Worm (Caenorhabditis elegans): ENCODE results near the gene ZK792.5.

The ZK792.5 gene

ce11 chrIV:11717094-11717876, 29.4 kb upstream of the ZK792.5 start:
- peak; percentile 98 for TF ChIP-seq unc-42 (tag; optimal IDR thresholded peaks at IDR 0.05)
- no peak for TF ChIP-seq syd-9 (tag; optimal IDR thresholded peaks at IDR 0.05)
- peak; percentile 20 for TF ChIP-seq fkh-10 (GFP tag; optimal IDR thresholded peaks at IDR 0.05)
- peak; percentile 59 for TF ChIP-seq ref-2 (tag; optimal IDR thresholded peaks at IDR 0.05)

ce11 chrIV:11716414-11716813, 28.5 kb upstream of the ZK792.5 start:
- TF ChIP-seq hlh-8 (tag; optimal IDR thresholded peaks at IDR 0.05) (no peak), npax-4 (tag; optimal IDR thresholded peaks at IDR 0.05) (no peak), T23F11.4 (GFP tag; optimal IDR thresholded peaks at IDR 0.05) (no peak), pha-2 (tag; optimal IDR thresholded peaks at IDR 0.05) (no peak), ceh-19 (GFP tag; optimal IDR thresholded peaks at IDR 0.05) (no peak), nfya-1 (tag; optimal IDR thresholded peaks at IDR 0.05) (no peak), nhr-232 (tag; optimal IDR thresholded peaks at IDR 0.05) (no peak)

- TF ChIP-seq nhr-232 (tag; optimal IDR thresholded peaks at IDR 0.05): no peak
- TF ChIP-seq fkh-10 (GFP tag; optimal IDR thresholded peaks at IDR 0.05): no peak
- no peak for TF ChIP-seq unc-55 (GFP tag; optimal IDR thresholded peaks at IDR 0.05)
Observed at ce11 chrIV:11714739-11715138, 26.8 kb upstream of the ZK792.5 start, which contains the start of gene magi-1. magi-1 (plus strand) TSS chrIV:11715039.

ce11 chrIV:11713289-11713688, 25.4 kb upstream of the ZK792.5 start:
- TF ChIP-seq sox-2 (GFP tag; IDR thresholded peaks at IDR 0.05) (no peak), lin-11 (tag; optimal IDR thresholded peaks at IDR 0.05) (no peak), hlh-8 (tag; optimal IDR thresholded peaks at IDR 0.05) (peak; percentile 91)

ce11 chrIV:11710331-11710730, 22.4 kb upstream of the ZK792.5 start:
- TF ChIP-seq F13H6.1 (tag; optimal IDR thresholded peaks at IDR 0.05) (no peak), rnt-1 (tag; optimal IDR thresholded peaks at IDR 0.05) (peak; percentile 2), unc-55 (GFP tag; optimal IDR thresholded peaks at IDR 0.05) (peak; percentile 98), sox-2 (GFP tag; IDR thresholded peaks at IDR 0.05) (no peak), nfya-1 (tag; optimal IDR thresholded peaks at IDR 0.05) (peak; percentile 30), ceh-18 (tag; optimal IDR thresholded peaks at IDR 0.05) (peak; percentile 65)

ce11 chrIV:11703685-11704296, 15.9 kb upstream of the ZK792.5 start, which contains the start of the genes T22B3.3 and alg-3:
T22B3.3 (minus strand) TSS chrIV:11703785.
alg-3 (plus strand) TSS chrIV:11704246.
- TF ChIP-seq nhr-11 (tag; optimal IDR thresholded peaks at IDR 0.05) (no peak), unc-3 (GFP tag; conservative IDR thresholded peaks at IDR 0.05) (no peak), unc-3 (tag; optimal IDR thresholded peaks at IDR 0.05) (no peak), pax-1 (tag; optimal IDR thresholded peaks at IDR 0.05) (no peak), ttx-3 (tag; optimal IDR thresholded peaks at IDR 0.05) (no peak), lin-11 (tag; optimal IDR thresholded peaks at IDR 0.05) (no peak), tbx-7 (tag; optimal IDR thresholded peaks at IDR 0.05) (no peak), ceh-19 (GFP tag; optimal IDR thresholded peaks at IDR 0.05) (no peak), hlh-6 (tag; optimal IDR thresholded peaks at IDR 0.05) (no peak), lim-6 (tag; optimal IDR thresholded peaks at IDR 0.05) (no peak), ceh-24 (tag; optimal IDR thresholded peaks at IDR 0.05) (no peak), nhr-232 (tag; optimal IDR thresholded peaks at IDR 0.05) (no peak), rnt-1 (tag; optimal IDR thresholded peaks at IDR 0.05) (no peak), tbx-2 (tag; optimal IDR thresholded peaks at IDR 0.05) (no peak), pha-4 (tag; optimal IDR thresholded peaks at IDR 0.05) (no peak), fax-1 (tag; optimal IDR thresholded peaks at IDR 0.05) (no peak), K09A11.1 (tag; optimal IDR thresholded peaks at IDR 0.05; ENCODE audit: insufficient read depth) (no peak), fkh-10 (GFP tag; optimal IDR thresholded peaks at IDR 0.05) (no peak), gmeb-2 (tag; optimal IDR thresholded peaks at IDR 0.05) (no peak), ceh-34 (tag; optimal IDR thresholded peaks at IDR 0.05) (no peak)
